Fruit fly (Drosophila melanogaster): ENCODE measurements around the gene bsk.
A peak's percentile ranks its signal among the peaks of the same experiment; 100 is the strongest.

The bsk gene

DNA sequence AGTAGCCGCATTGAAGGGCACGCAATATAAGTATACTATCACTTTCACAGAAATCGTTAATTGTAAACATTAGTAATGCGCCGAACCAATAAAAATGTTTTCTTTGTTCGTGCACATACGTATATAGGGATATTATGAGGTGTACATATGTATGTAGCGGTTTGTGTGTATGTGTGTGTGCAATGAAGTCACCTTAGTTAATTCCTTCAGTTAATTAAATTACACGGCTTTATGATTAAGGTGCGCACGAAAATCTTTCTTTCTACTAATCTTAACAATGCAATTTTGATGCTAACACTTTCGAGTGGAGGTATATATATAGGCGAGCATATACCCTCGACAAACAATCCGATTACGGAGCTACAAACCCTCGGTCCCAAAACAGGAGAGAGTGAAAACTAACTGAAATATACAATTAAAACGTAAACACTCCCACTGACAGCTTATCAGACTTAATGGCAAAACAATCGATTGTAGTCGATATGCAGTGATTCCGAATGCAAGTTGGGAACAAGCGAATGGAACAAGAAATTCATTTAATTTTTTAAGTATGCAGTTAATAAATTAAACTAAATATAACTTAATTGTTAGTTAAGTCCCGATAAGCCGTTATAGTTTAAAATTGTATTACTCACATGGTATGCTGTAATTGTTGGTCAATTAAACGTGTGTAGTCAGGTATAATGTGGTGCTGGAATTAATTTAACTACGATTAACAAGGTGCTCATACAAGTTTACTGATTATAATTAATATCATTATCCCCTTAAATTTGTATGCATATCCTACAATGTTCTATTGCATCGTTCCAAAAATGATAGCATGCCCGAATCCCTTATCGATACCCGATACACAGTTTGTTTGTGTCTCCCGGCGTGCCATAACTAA, 29.6 kb downstream of the bsk start, which contains the start of the genes Npc1a and Prosalpha6:
Gene Npc1a, minus strand, starts transcription at position 716 of the 886 bp plus-strand sequence.
Gene Prosalpha6, plus strand, starts transcription at position 851 of the 886 bp plus-strand sequence.
- TF ChIP-seq Dif (GFP tag; optimal IDR thresholded peaks at IDR 0.05; ENCODE audit: partially characterized antibody) (peak; percentile 58), sv (GFP tag; optimal IDR thresholded peaks at IDR 0.05) (peak; percentile 44), lola (GFP tag; optimal IDR thresholded peaks at IDR 0.05) (no peak), Myc (optimal IDR thresholded peaks at IDR 0.05) (peak; percentile 14), ey (GFP tag; optimal IDR thresholded peaks at IDR 0.05) (peak; percentile 19), Hr78 (GFP tag; optimal IDR thresholded peaks at IDR 0.05) (no peak), Rel (GFP tag; optimal IDR thresholded peaks at IDR 0.05) (no peak), Rel (tag; optimal IDR thresholded peaks at IDR 0.05) (no peak), Hr83 (GFP tag; optimal IDR thresholded peaks at IDR 0.05; ENCODE audit: poor library complexity, severe bottlenecking) (peak; percentile 36), Hnf4 (GFP tag; optimal IDR thresholded peaks at IDR 0.05) (peak; percentile 19), tai (GFP tag; optimal IDR thresholded peaks at IDR 0.05) (peak; percentile 57), woc (GFP tag; optimal IDR thresholded peaks at IDR 0.05) (peak; percentile 88), usp (GFP tag; optimal IDR thresholded peaks at IDR 0.05) (no peak), Abd-B (GFP tag; optimal IDR thresholded peaks at IDR 0.05) (no peak)

DNA sequence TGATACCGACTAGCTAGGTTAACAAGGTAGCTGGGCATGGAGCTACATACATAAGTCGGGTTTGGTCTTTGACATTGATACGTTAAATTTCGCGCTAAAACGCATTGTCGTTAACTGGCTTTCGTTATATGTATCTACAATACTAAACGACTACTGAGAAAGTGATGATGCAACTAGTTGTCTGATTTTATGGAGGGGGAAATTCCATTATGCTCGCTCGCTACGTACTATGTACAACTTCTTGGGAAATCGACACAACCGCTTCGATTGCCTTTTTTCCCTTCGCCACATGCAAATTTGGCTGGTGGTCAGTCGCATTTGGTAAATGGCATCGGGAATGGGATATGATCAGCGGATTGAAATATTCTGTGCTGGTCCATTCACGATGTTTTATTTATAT, 30.3 kb downstream of the bsk start:
- TF ChIP-seq HLH106 (tag; optimal IDR thresholded peaks at IDR 0.05) (no peak), N (GFP tag; optimal IDR thresholded peaks at IDR 0.05) (no peak), Rel (GFP tag; optimal IDR thresholded peaks at IDR 0.05) (no peak), Rel (tag; optimal IDR thresholded peaks at IDR 0.05) (no peak), Jra (GFP tag; optimal IDR thresholded peaks at IDR 0.05) (no peak), h (GFP tag; optimal IDR thresholded peaks at IDR 0.05) (no peak), br (GFP tag; optimal IDR thresholded peaks at IDR 0.05) (no peak), Sp1 (GFP tag; optimal IDR thresholded peaks at IDR 0.05) (no peak), foxo (GFP tag; optimal IDR thresholded peaks at IDR 0.05) (no peak), psq (GFP tag; optimal IDR thresholded peaks at IDR 0.05) (no peak), tai (GFP tag; optimal IDR thresholded peaks at IDR 0.05) (no peak), CG32264 (GFP tag; optimal IDR thresholded peaks at IDR 0.05) (no peak), Hr83 (GFP tag; optimal IDR thresholded peaks at IDR 0.05; ENCODE audit: poor library complexity, severe bottlenecking) (no peak), Abd-B (GFP tag; optimal IDR thresholded peaks at IDR 0.05) (no peak), ey (GFP tag; optimal IDR thresholded peaks at IDR 0.05) (no peak), Mio (GFP tag; optimal IDR thresholded peaks at IDR 0.05) (no peak)

DNA sequence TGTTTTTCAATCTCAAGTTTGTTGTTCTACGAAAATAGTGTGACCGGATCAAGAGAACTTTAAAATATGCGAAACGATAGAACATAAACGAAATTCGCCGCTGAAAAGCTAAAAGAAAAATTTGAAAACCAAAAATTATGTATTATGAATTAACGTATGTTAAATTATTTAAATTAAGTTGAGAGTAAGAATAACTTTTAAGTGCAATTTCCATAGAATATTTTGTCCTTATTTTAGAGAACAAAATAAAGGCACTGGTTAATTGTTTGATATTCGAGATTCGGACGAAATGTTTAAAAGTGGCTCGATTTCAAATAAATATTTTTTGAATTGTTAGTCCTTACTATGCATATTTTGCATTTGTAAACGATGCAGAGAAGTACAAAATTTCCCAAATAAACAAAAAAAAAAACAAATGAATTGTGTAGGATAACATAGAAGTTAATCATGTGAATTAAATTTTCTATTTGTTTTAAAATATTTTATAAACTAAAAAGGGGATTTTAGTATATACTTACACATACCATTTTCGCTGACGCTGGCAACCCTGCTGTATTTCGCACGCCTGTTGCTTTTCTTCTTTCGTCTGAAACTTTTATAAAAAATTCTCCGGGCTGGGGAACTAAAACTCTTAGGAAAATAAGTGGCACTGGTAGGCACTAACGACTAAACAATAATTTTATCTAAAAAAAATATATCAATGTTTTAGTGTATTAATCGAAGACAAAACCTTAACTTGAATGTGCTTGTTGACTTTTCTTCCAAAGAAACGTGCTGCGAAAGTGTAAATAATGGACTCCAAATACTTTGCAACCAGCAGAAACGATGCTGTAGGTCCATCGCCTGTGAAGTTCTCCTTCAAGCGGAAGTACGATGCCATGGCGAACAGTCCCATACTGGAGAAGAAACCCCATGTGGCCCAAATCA, 39.4 kb downstream of the bsk start, which contains the start of the genes CG5727 and ath:
Gene CG5727, minus strand, starts transcription at position 51 of the 927 bp plus-strand sequence.
Gene ath, plus strand, starts transcription at position 513 of the 927 bp plus-strand sequence.
- TF ChIP-seq psq (GFP tag; optimal IDR thresholded peaks at IDR 0.05) (peak; percentile 44), brk (GFP tag; optimal IDR thresholded peaks at IDR 0.05) (peak; percentile 1), Vsx2 (GFP tag; optimal IDR thresholded peaks at IDR 0.05; ENCODE audit: partially characterized antibody) (no peak), CrebA (GFP tag; optimal IDR thresholded peaks at IDR 0.05; ENCODE audit: borderline replicate concordance) (no peak), Dif (GFP tag; optimal IDR thresholded peaks at IDR 0.05; ENCODE audit: partially characterized antibody) (no peak), Hnf4 (GFP tag; optimal IDR thresholded peaks at IDR 0.05) (peak; percentile 1), Rel (GFP tag; optimal IDR thresholded peaks at IDR 0.05) (no peak), Rel (tag; optimal IDR thresholded peaks at IDR 0.05) (peak; percentile 33), dl (GFP tag; optimal IDR thresholded peaks at IDR 0.05; ENCODE audit: insufficient read depth in 1 of 2, partially characterized antibody in 2 of 2) (no peak), woc (GFP tag; optimal IDR thresholded peaks at IDR 0.05) (peak; percentile 50), sage (GFP tag; optimal IDR thresholded peaks at IDR 0.05) (no peak), Abd-B (GFP tag; optimal IDR thresholded peaks at IDR 0.05) (no peak)
